Fruit fly (Drosophila melanogaster) whole organism, embryonic: ENCODE results near the gene Ugt301D1.

Source experiments
- Adf1 ChIP-seq: fragments of 200-800 bp; sonication (Bioruptor generic); IDR thresholded peaks from 2 replicates; pipeline ENCODE4 v1.3.6; 2022; ENCODE audit warnings: missing biosample characterization, missing genetic modification characterization
- Atf-2 ChIP-seq: fragments of 200-800 bp; sonication (Bioruptor generic); optimal IDR thresholded peaks from 2 replicates; lab custom pipeline; 2016; ENCODE audit warnings: missing biosample characterization, missing genetic modification characterization
- CG1024 ChIP-seq: fragments of 200-800 bp; sonication (Bioruptor generic); IDR thresholded peaks from 2 replicates; pipeline ENCODE4 v1.3.6; 2022; ENCODE audit warnings: missing biosample characterization, missing genetic modification characterization
- CG10274 ChIP-seq: fragments of 200-800 bp; sonication (Bioruptor generic); optimal IDR thresholded peaks from 3 replicates; lab custom pipeline; 2017; ENCODE audit warnings: missing biosample characterization, mild to moderate bottlenecking, missing genetic modification characterization
- CG11085 ChIP-seq: fragments of 200-800 bp; sonication (Bioruptor generic); IDR thresholded peaks from 2 replicates; pipeline ENCODE4 v1.3.6; 2022; ENCODE audit warnings: missing biosample characterization, missing genetic modification characterization
- CG11247 ChIP-seq: fragments of 200-800 bp; sonication (Bioruptor generic); IDR thresholded peaks from 2 replicates; pipeline ENCODE4 v1.3.6; 2022; ENCODE audit warnings: missing biosample characterization, missing genetic modification characterization
- CG11398 ChIP-seq: fragments of 200-800 bp; sonication (Bioruptor generic); optimal IDR thresholded peaks from 2 replicates; lab custom pipeline; 2016; ENCODE audit warnings: missing biosample characterization, missing genetic modification characterization
- CG11695 ChIP-seq: fragments of 200-800 bp; sonication (Bioruptor generic); IDR thresholded peaks from 3 replicates; pipeline ENCODE4 v1.3.6; 2022; ENCODE audit warnings: missing biosample characterization, missing genetic modification characterization
- CG12659 ChIP-seq: fragments of 200-800 bp; sonication (Bioruptor generic); optimal IDR thresholded peaks from 3 replicates; lab custom pipeline; 2017; ENCODE audit warnings: mild to moderate bottlenecking, missing biosample characterization, missing genetic modification reagents, missing genetic modification characterization
- CG15073 ChIP-seq: fragments of 200-800 bp; sonication (Bioruptor generic); optimal IDR thresholded peaks from 2 replicates; lab custom pipeline; 2016; ENCODE audit warnings: missing biosample characterization, missing genetic modification characterization
- CG15514 ChIP-seq: fragments of 200-800 bp; sonication (Bioruptor generic); optimal IDR thresholded peaks from 3 replicates; lab custom pipeline; 2017; ENCODE audit warnings: missing biosample characterization, missing genetic modification characterization, mild to moderate bottlenecking, moderate library complexity, missing genetic modification reagents
- CG16779 ChIP-seq: fragments of 200-800 bp; sonication (Bioruptor generic); IDR thresholded peaks from 2 replicates; pipeline ENCODE4 v1.3.6; 2022; ENCODE audit warnings: missing biosample characterization, missing genetic modification characterization
- CG16815 ChIP-seq: fragments of 200-800 bp; sonication (Bioruptor generic); optimal IDR thresholded peaks from 3 replicates; lab custom pipeline; 2017; ENCODE audit warnings: missing biosample characterization, mild to moderate bottlenecking, missing genetic modification characterization
- CG17612 ChIP-seq: fragments of 200-800 bp; sonication (Bioruptor generic); IDR thresholded peaks from 2 replicates; pipeline ENCODE4 v1.3.6; 2022; ENCODE audit warnings: missing biosample characterization, missing genetic modification characterization
- CG1832 ChIP-seq: fragments of 200-800 bp; sonication (Bioruptor generic); optimal IDR thresholded peaks from 2 replicates; lab custom pipeline; 2017; ENCODE audit warnings: missing biosample characterization, mild to moderate bottlenecking, missing genetic modification characterization, inconsistent platforms
- CG30020 ChIP-seq: fragments of 200-800 bp; optimal IDR thresholded peaks from 2 replicates; lab custom pipeline; 2019; ENCODE audit warnings: missing biosample characterization, mild to moderate bottlenecking, missing genetic modification characterization, moderate library complexity
- CG30431 ChIP-seq: fragments of 200-800 bp; sonication (Bioruptor generic); optimal IDR thresholded peaks from 2 replicates; lab custom pipeline; 2017; ENCODE audit warnings: missing biosample characterization, missing genetic modification characterization
- CG3407 ChIP-seq: fragments of 200-800 bp; sonication (Bioruptor generic); optimal IDR thresholded peaks from 2 replicates; lab custom pipeline; 2018; ENCODE audit warnings: missing biosample characterization, mild to moderate bottlenecking, missing genetic modification characterization
- CG4404 ChIP-seq: fragments of 200-800 bp; sonication (Bioruptor generic); IDR thresholded peaks from 2 replicates; pipeline ENCODE4 v1.3.6; 2022; ENCODE audit warnings: missing biosample characterization, missing genetic modification characterization
- CG7928 ChIP-seq: fragments of 200-800 bp; sonication (Bioruptor generic); optimal IDR thresholded peaks from 2 replicates; lab custom pipeline; 2017; ENCODE audit warnings: missing biosample characterization, mild to moderate bottlenecking, missing genetic modification characterization
- CG7987 ChIP-seq: fragments of 200-800 bp; sonication (Bioruptor generic); optimal IDR thresholded peaks from 2 replicates; lab custom pipeline; 2018; ENCODE audit warnings: missing biosample characterization, mild to moderate bottlenecking, missing genetic modification characterization, moderate library complexity
- CG9437 ChIP-seq: fragments of 200-800 bp; sonication (Bioruptor generic); optimal IDR thresholded peaks from 2 replicates; lab custom pipeline; 2018; ENCODE audit warnings: missing biosample characterization, mild to moderate bottlenecking, missing genetic modification characterization
- CG9727 ChIP-seq: fragments of 200-800 bp; sonication (Bioruptor generic); optimal IDR thresholded peaks from 3 replicates; lab custom pipeline; 2017; ENCODE audit warnings: missing biosample characterization, mild to moderate bottlenecking, missing genetic modification characterization
- CG9876 ChIP-seq: fragments of 200-800 bp; sonication (Bioruptor generic); optimal IDR thresholded peaks from 2 replicates; lab custom pipeline; 2016; ENCODE audit warnings: missing biosample characterization, missing genetic modification characterization
- Dip2 ChIP-seq: fragments of 200-800 bp; sonication (Bioruptor generic); IDR thresholded peaks from 2 replicates; pipeline ENCODE4 v1.3.6; 2022; ENCODE audit warnings: missing biosample characterization, missing genetic modification characterization
- Ets97D ChIP-seq: fragments of 200-800 bp; sonication (Bioruptor generic); optimal IDR thresholded peaks from 3 replicates; lab custom pipeline; 2016; ENCODE audit warnings: missing biosample characterization, missing genetic modification characterization
- GATAe ChIP-seq: fragments of 200-800 bp; sonication (Bioruptor generic); conservative IDR thresholded peaks from 2 replicates; pipeline ENCODE4 v1.3.6; 2022; ENCODE audit warnings: missing biosample characterization, missing genetic modification characterization
- HLH4C ChIP-seq: fragments of 200-800 bp; sonication (Bioruptor generic); IDR thresholded peaks from 3 replicates; pipeline ENCODE4 v1.3.6; 2022; ENCODE audit warnings: missing biosample characterization, missing genetic modification characterization; ENCODE audit not compliant: partially characterized antibody
- HLH54F ChIP-seq: fragments of 200-800 bp; sonication (Bioruptor generic); optimal IDR thresholded peaks from 3 replicates; lab custom pipeline; 2016; ENCODE audit warnings: missing biosample characterization, missing genetic modification characterization
- HmgZ ChIP-seq: fragments of 200-800 bp; sonication (Bioruptor generic); optimal IDR thresholded peaks from 2 replicates; lab custom pipeline; 2018; ENCODE audit warnings: missing biosample characterization, mild to moderate bottlenecking, missing genetic modification characterization
- Ravus ChIP-seq: fragments of 200-800 bp; sonication (Bioruptor generic); IDR thresholded peaks from 2 replicates; pipeline ENCODE4 v1.3.6; 2022; ENCODE audit warnings: missing biosample characterization, missing genetic modification characterization
- Xbp1 ChIP-seq: fragments of 200-800 bp; sonication (Bioruptor generic); optimal IDR thresholded peaks from 3 replicates; lab custom pipeline; 2016; ENCODE audit warnings: missing biosample characterization, mild to moderate bottlenecking, missing genetic modification characterization
- ap ChIP-seq: fragments of 200-800 bp; sonication (Bioruptor generic); IDR thresholded peaks from 2 replicates; pipeline ENCODE4 v1.3.6; 2022; ENCODE audit warnings: missing biosample characterization, missing genetic modification characterization
- br ChIP-seq: fragments of >200 bp; optimal IDR thresholded peaks from 2 replicates; lab custom pipeline; 2017
- btn ChIP-seq: fragments of 200-800 bp; sonication (Bioruptor generic); optimal IDR thresholded peaks from 2 replicates; lab custom pipeline; 2016; ENCODE audit warnings: missing biosample characterization, missing genetic modification characterization
- chm ChIP-seq: fragments of 200-800 bp; sonication (Bioruptor generic); IDR thresholded peaks from 2 replicates; pipeline ENCODE4 v1.3.6; 2022; ENCODE audit warnings: missing biosample characterization, missing genetic modification characterization
- dati ChIP-seq: fragments of 200-800 bp; sonication (Bioruptor generic); IDR thresholded peaks from 2 replicates; pipeline ENCODE4 v1.3.6; 2022; ENCODE audit warnings: missing biosample characterization, missing genetic modification characterization
- dmrt99B ChIP-seq: fragments of 200-800 bp; sonication (Bioruptor generic); optimal IDR thresholded peaks from 2 replicates; lab custom pipeline; 2018; ENCODE audit warnings: missing biosample characterization, mild to moderate bottlenecking, missing genetic modification characterization, moderate library complexity
- esg ChIP-seq: fragments of 200-800 bp; sonication (Bioruptor generic); conservative IDR thresholded peaks from 2 replicates; pipeline ENCODE4 v1.3.6; 2022; ENCODE audit warnings: missing biosample characterization, missing genetic modification characterization
- fd102C ChIP-seq: fragments of 200-800 bp; sonication (Bioruptor generic); optimal IDR thresholded peaks from 2 replicates; lab custom pipeline; 2018; ENCODE audit warnings: missing biosample characterization, mild to moderate bottlenecking, missing genetic modification characterization, moderate library complexity
- fru ChIP-seq: fragments of >200 bp; optimal IDR thresholded peaks from 2 replicates; lab custom pipeline; 2017
- gsb ChIP-seq: fragments of 200-800 bp; sonication (Bioruptor generic); IDR thresholded peaks from 2 replicates; pipeline ENCODE4 v1.3.6; 2022; ENCODE audit warnings: missing biosample characterization, missing genetic modification characterization
- knrl ChIP-seq: fragments of 200-800 bp; sonication (Bioruptor generic); IDR thresholded peaks from 3 replicates; pipeline ENCODE4 v1.3.6; 2022; ENCODE audit warnings: missing biosample characterization, missing genetic modification characterization; ENCODE audit not compliant: partially characterized antibody
- lbe ChIP-seq: fragments of 200-800 bp; sonication (Bioruptor generic); optimal IDR thresholded peaks from 2 replicates; lab custom pipeline; 2016; ENCODE audit warnings: missing biosample characterization, mild to moderate bottlenecking, missing genetic modification characterization
- lilli ChIP-seq: fragments of 200-800 bp; sonication (Bioruptor generic); optimal IDR thresholded peaks from 3 replicates; lab custom pipeline; 2016; ENCODE audit warnings: missing biosample characterization, missing genetic modification characterization
- nerfin-1 ChIP-seq: fragments of 200-800 bp; sonication (Bioruptor generic); optimal IDR thresholded peaks from 3 replicates; lab custom pipeline; 2019; ENCODE audit warnings: missing biosample characterization, mild to moderate bottlenecking, missing genetic modification characterization, moderate library complexity
- pb ChIP-seq: fragments of 200-800 bp; sonication (Bioruptor generic); optimal IDR thresholded peaks from 3 replicates; lab custom pipeline; 2016; ENCODE audit warnings: missing biosample characterization, missing genetic modification characterization
- phol ChIP-seq: fragments of 200-800 bp; sonication (Bioruptor generic); optimal IDR thresholded peaks from 3 replicates; lab custom pipeline; 2018; ENCODE audit warnings: missing biosample characterization, mild to moderate bottlenecking, missing genetic modification characterization, moderate library complexity
- slbo ChIP-seq: fragments of 200-800 bp; sonication (Bioruptor generic); IDR thresholded peaks from 2 replicates; pipeline ENCODE4 v1.3.6; 2022; ENCODE audit warnings: missing biosample characterization, missing genetic modification characterization
- so ChIP-seq: fragments of 200-800 bp; sonication (Bioruptor generic); IDR thresholded peaks from 3 replicates; pipeline ENCODE4 v1.3.6; 2022; ENCODE audit warnings: missing biosample characterization, missing genetic modification characterization
- sqz ChIP-seq: fragments of 200-800 bp; sonication (Bioruptor generic); optimal IDR thresholded peaks from 3 replicates; lab custom pipeline; 2018; ENCODE audit warnings: missing biosample characterization, mild to moderate bottlenecking, missing genetic modification characterization
- tx ChIP-seq: fragments of 200-800 bp; sonication (Bioruptor generic); optimal IDR thresholded peaks from 2 replicates; lab custom pipeline; 2016; ENCODE audit warnings: missing biosample characterization, missing genetic modification characterization

Ugt301D1 gene

DNA sequence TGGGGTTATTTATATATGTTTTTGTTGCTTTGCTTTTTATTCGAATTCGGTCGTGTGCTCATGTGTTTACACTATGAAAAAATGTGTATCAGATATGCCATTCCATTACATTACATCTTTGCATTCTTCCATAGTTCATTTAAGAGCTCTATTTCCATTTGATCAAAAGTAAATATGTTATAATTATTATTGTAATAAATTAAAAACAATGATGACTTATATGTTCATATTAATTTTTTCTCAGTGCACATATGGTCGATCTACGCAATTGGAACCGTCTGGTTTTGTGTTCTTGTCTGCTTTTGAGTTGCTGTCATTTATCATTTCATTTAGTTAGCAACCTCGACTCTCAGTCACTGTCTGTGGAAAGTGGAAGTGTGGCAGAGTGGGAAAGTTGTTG, 31.9 kb upstream of the Ugt301D1 start (continued):
- TF ChIP-seq btn (GFP tag; lab: Kevin White, UChicago) (no peak), CG17612 (GFP tag; lab: Robert Waterston, UW) (peak; percentile 60; the same call in 1 of the 2 replicates), gsb (GFP tag; lab: Robert Waterston, UW) (peak; percentile 81; the same call in 1 of the 2 replicates), Atf-2 (no peak), Ravus (GFP tag; lab: Robert Waterston, UW) (peak; percentile 84), CG11247 (GFP tag; lab: Robert Waterston, UW) (peak; percentile 87), nerfin-1 (tag; lab: Kevin White, UChicago) (peak; percentile 88), CG15514 (GFP tag; lab: Kevin White, UChicago) (no peak), lilli (GFP tag; lab: Kevin White, UChicago) (peak; percentile 69), Xbp1 (GFP tag; lab: Kevin White, UChicago) (peak; percentile 89), CG3407 (GFP tag; lab: Kevin White, UChicago) (peak; percentile 82), dati (GFP tag; lab: Robert Waterston, UW) (no peak; the same call in 1 of the 2 replicates), dmrt99B (peak; percentile 94), chm (no peak), CG30020 (tag; lab: Kevin White, UChicago) (no peak), CG1832 (no peak), CG1024 (GFP tag; lab: Robert Waterston, UW) (peak; percentile 91), lbe (peak; percentile 59), HLH4C (GFP tag; lab: Robert Waterston, UW) (no peak), sqz (GFP tag; lab: Kevin White, UChicago) (peak; percentile 78), CG15073 (GFP tag; lab: Kevin White, UChicago) (peak; percentile 39), CG7987 (GFP tag; lab: Kevin White, UChicago) (no peak), CG30431 (GFP tag; lab: Kevin White, UChicago) (peak; percentile 75), pb (GFP tag; lab: Kevin White, UChicago) (no peak), CG12659 (peak; percentile 82), CG10274 (GFP tag; lab: Kevin White, UChicago) (peak; percentile 36), fru (lab: Kevin White, UChicago) (no peak), Adf1 (GFP tag; lab: Robert Waterston, UW) (0 out of 2 replicates have a peak, but pooled peaks have one; percentile 24), HLH54F (peak; percentile 23), CG11398 (GFP tag; lab: Kevin White, UChicago) (peak; percentile 15), knrl (no peak), HmgZ (no peak), ap (GFP tag; lab: Robert Waterston, UW) (peak; percentile 79), br (lab: Kevin White, UChicago) (no peak), so (GFP tag; lab: Robert Waterston, UW) (peak; percentile 88), phol (peak; percentile 92), Ets97D (GFP tag; lab: Kevin White, UChicago) (peak; percentile 25), CG7928 (GFP tag; lab: Kevin White, UChicago) (peak; percentile 4), CG4404 (GFP tag; lab: Robert Waterston, UW) (peak; percentile 84), CG11695 (peak; percentile 94), fd102C (GFP tag; lab: Kevin White, UChicago) (peak; percentile 9), esg (GFP tag; lab: Robert Waterston, UW) (peak; percentile 88), CG9437 (peak; percentile 45), CG9727 (GFP tag; lab: Kevin White, UChicago) (peak; percentile 94), slbo (peak; percentile 89), CG11085 (GFP tag; lab: Robert Waterston, UW) (peak; percentile 82), CG16779 (GFP tag; lab: Robert Waterston, UW) (0 out of 2 replicates have a peak, but pooled peaks have one; percentile 27), CG9876 (GFP tag; lab: Kevin White, UChicago) (no peak), Dip2 (GFP tag; lab: Robert Waterston, UW) (no peak), CG16815 (GFP tag; lab: Kevin White, UChicago) (peak; percentile 83), tx (peak; percentile 33), GATAe (peak; percentile 66)
